Worm (Caenorhabditis elegans) whole organism, L4 larva: ENCODE measurements around the gene T22C8.6.

Experiments
- F49E8.2 ChIP-seq: sonication (generic microtip); optimal IDR thresholded peaks from 2 replicates; lab custom pipeline; 2016; ENCODE audit warnings: missing compliant biosample characterization, mild to moderate bottlenecking, missing genetic modification characterization, borderline replicate concordance
- T26A8.4 ChIP-seq: fragments of 200-800 bp; sonication (Bioruptor generic); IDR thresholded peaks from 2 replicates; pipeline ENCODE4 v1.3.6; 2022; ENCODE audit warnings: missing genetic modification characterization, missing compliant biosample characterization
- Y75B8A.6 ChIP-seq: fragments of 200-800 bp; sonication (Bioruptor generic); IDR thresholded peaks from 2 replicates; pipeline ENCODE4 v1.3.6; 2022; ENCODE audit warnings: missing genetic modification reagents, missing genetic modification characterization, missing compliant biosample characterization
- ZK337.2 ChIP-seq: fragments of 200-800 bp; sonication (Bioruptor generic); IDR thresholded peaks from 2 replicates; pipeline ENCODE4 v1.3.6; 2022; ENCODE audit warnings: missing genetic modification reagents, missing genetic modification characterization, missing compliant biosample characterization
- aha-1 ChIP-seq: fragments of 150-350 bp; peaks from one replicate; lab custom pipeline; 2014; ENCODE audit warnings: missing biosample characterization, missing genetic modification characterization
- arid-1 ChIP-seq: fragments of 200-800 bp; sonication (Bioruptor generic); conservative IDR thresholded peaks from 2 replicates; pipeline ENCODE4 v1.3.6; 2022; ENCODE audit warnings: missing genetic modification reagents, missing genetic modification characterization, missing compliant biosample characterization
- ceh-20 ChIP-seq: fragments of 200-800 bp; sonication (Bioruptor generic); IDR thresholded peaks from 2 replicates; pipeline ENCODE4 v1.3.6; 2022; ENCODE audit warnings: missing genetic modification reagents, missing genetic modification characterization, missing compliant biosample characterization
- ceh-28 ChIP-seq: fragments of 150-350 bp; optimal IDR thresholded peaks from 2 replicates; lab custom pipeline; 2014; ENCODE audit warnings: missing biosample characterization, missing genetic modification reagents, missing genetic modification characterization
- ceh-32 ChIP-seq: sonication (generic microtip); optimal IDR thresholded peaks from 2 replicates; lab custom pipeline; 2016; ENCODE audit warnings: mild to moderate bottlenecking, missing genetic modification characterization, missing compliant biosample characterization; ENCODE audit not compliant: poor library complexity
- ceh-82 ChIP-seq: sonication (generic microtip); optimal IDR thresholded peaks from 2 replicates; lab custom pipeline; 2017; ENCODE audit warnings: missing biosample characterization, missing genetic modification characterization
- cey-2 ChIP-seq: sonication (generic microtip); optimal IDR thresholded peaks from 3 replicates; lab custom pipeline; 2017; ENCODE audit warnings: missing genetic modification characterization, mild to moderate bottlenecking, missing compliant biosample characterization, antibody characterized with exemption, borderline replicate concordance; ENCODE audit not compliant: insufficient read depth
- ctbp-1 ChIP-seq: fragments of 200-800 bp; sonication (Bioruptor generic); IDR thresholded peaks from 2 replicates; pipeline ENCODE4 v1.3.6; 2022; ENCODE audit warnings: missing genetic modification reagents, missing genetic modification characterization, missing compliant biosample characterization
- daf-16 ChIP-seq, 3 experiments: sonication (generic microtip); optimal IDR thresholded peaks; 2 replicates each; lab custom pipeline; 2016 to 2017; ENCODE audit warnings: missing genetic modification characterization in 3 of 3, missing genetic modification reagents in 3 of 3, mild to moderate bottlenecking in 2 of 3, missing compliant biosample characterization in 2 of 3, missing biosample characterization in 1 of 3, moderate library complexity in 1 of 3
- daf-19 ChIP-seq: fragments of 200-800 bp; sonication (Bioruptor generic); conservative IDR thresholded peaks from 2 replicates; pipeline ENCODE4 v1.3.6; 2022; ENCODE audit warnings: missing genetic modification characterization, missing compliant biosample characterization
- dmd-6 ChIP-seq: fragments of 200-800 bp; sonication (Bioruptor generic); IDR thresholded peaks from 2 replicates; pipeline ENCODE4 v1.3.6; 2022; ENCODE audit warnings: missing genetic modification reagents, missing genetic modification characterization, missing compliant biosample characterization
- gei-8 ChIP-seq: fragments of 200-800 bp; sonication (Bioruptor generic); optimal IDR thresholded peaks from 2 replicates; lab custom pipeline; 2018; ENCODE audit warnings: mild to moderate bottlenecking, missing genetic modification characterization, missing compliant biosample characterization
- hlh-30 ChIP-seq: sonication (generic microtip); optimal IDR thresholded peaks from 2 replicates; lab custom pipeline; 2017; ENCODE audit warnings: antibody characterized with exemption, mild to moderate bottlenecking, missing genetic modification characterization, missing compliant biosample characterization; ENCODE audit not compliant: insufficient read depth
- lin-15B ChIP-seq: fragments of 150-350 bp; sonication (generic microtip); optimal IDR thresholded peaks from 3 replicates; lab custom pipeline; 2014; ENCODE audit warnings: missing biosample characterization, missing genetic modification characterization
- lin-38 ChIP-seq: fragments of 200-800 bp; sonication (Bioruptor generic); IDR thresholded peaks from 2 replicates; pipeline ENCODE4 v1.3.6; 2022; ENCODE audit warnings: missing genetic modification reagents, missing genetic modification characterization, missing compliant biosample characterization
- mep-1 ChIP-seq: fragments of 150-350 bp; sonication (generic microtip); optimal IDR thresholded peaks from 3 replicates; lab custom pipeline; 2014; ENCODE audit warnings: missing biosample characterization, missing genetic modification characterization
- mes-2 ChIP-seq: sonication (generic microtip); optimal IDR thresholded peaks from 2 replicates; lab custom pipeline; 2016; ENCODE audit warnings: missing genotype, mild to moderate bottlenecking, missing genetic modification characterization, missing compliant biosample characterization; ENCODE audit not compliant: poor library complexity, severe bottlenecking
- nhr-111 ChIP-seq: fragments of 200-800 bp; sonication (Bioruptor generic); optimal IDR thresholded peaks from 2 replicates; lab custom pipeline; 2018; ENCODE audit warnings: mild to moderate bottlenecking, missing genetic modification characterization, missing compliant biosample characterization
- nhr-237 ChIP-seq: sonication (generic microtip); optimal IDR thresholded peaks from 2 replicates; lab custom pipeline; 2017; ENCODE audit warnings: missing biosample characterization, missing genetic modification characterization
- nhr-28 ChIP-seq: fragments of 150-350 bp; optimal IDR thresholded peaks from 2 replicates; lab custom pipeline; 2014; ENCODE audit warnings: missing biosample characterization, missing genetic modification characterization
- nhr-77 ChIP-seq: fragments of 150-350 bp; optimal IDR thresholded peaks from 2 replicates; lab custom pipeline; 2014; ENCODE audit warnings: missing biosample characterization, missing genetic modification characterization
- php-3 ChIP-seq: fragments of 200-800 bp; sonication (Bioruptor generic); IDR thresholded peaks from 2 replicates; pipeline ENCODE4 v1.3.6; 2022; ENCODE audit warnings: missing genetic modification reagents, missing genetic modification characterization, missing compliant biosample characterization
- pqm-1 ChIP-seq: sonication (generic microtip); optimal IDR thresholded peaks from 2 replicates; lab custom pipeline; 2017; ENCODE audit warnings: missing biosample characterization, missing genetic modification characterization
- skn-1 ChIP-seq: fragments of 150-350 bp; optimal IDR thresholded peaks from 2 replicates; lab custom pipeline; 2014; ENCODE audit warnings: missing biosample characterization, missing genetic modification characterization
- tra-1 ChIP-seq: fragments of 200-800 bp; sonication (Bioruptor generic); IDR thresholded peaks from 2 replicates; pipeline ENCODE4 v1.3.6; 2022; ENCODE audit warnings: missing genetic modification reagents, missing genetic modification characterization, missing compliant biosample characterization
- unc-130 ChIP-seq: sonication (generic microtip); optimal IDR thresholded peaks from 2 replicates; lab custom pipeline; 2016; ENCODE audit warnings: missing genetic modification reagents, missing genetic modification characterization, missing compliant biosample characterization
- unc-39 ChIP-seq: sonication (generic microtip); optimal IDR thresholded peaks from 2 replicates; lab custom pipeline; 2017; ENCODE audit warnings: missing biosample characterization, missing genetic modification characterization
- unc-62 ChIP-seq, 3 experiments: fragments of 150-350 bp in 1 of 3; sonication (generic microtip); optimal IDR thresholded peaks in 2 of 3; peaks in 1 of 3; 1 replicate in 1 of 3; 2 replicates in 2 of 3; lab custom pipeline; 2014 to 2017; ENCODE audit warnings: missing biosample characterization in 3 of 3, missing genetic modification characterization in 3 of 3, missing genetic modification reagents in 3 of 3, missing genotype in 1 of 3
- zip-2 ChIP-seq: fragments of 150-350 bp; optimal IDR thresholded peaks from 2 replicates; lab custom pipeline; 2014; ENCODE audit warnings: missing biosample characterization, missing genetic modification characterization
- ztf-11 ChIP-seq: fragments of 150-350 bp; optimal IDR thresholded peaks from 2 replicates; lab custom pipeline; 2014; ENCODE audit warnings: missing biosample characterization, missing genetic modification characterization

Gene T22C8.6

ce11 chrII:8625163-8625562 lies 4.9 kb downstream of the T22C8.6 start, which contains the start of gene sptf-2 (continued):
- TF ChIP-seq ceh-32 (tag; lab: Kevin White, UChicago), result no peak
- no peak for TF ChIP-seq T26A8.4 (GFP tag; lab: Robert Waterston, UW)
- no peak for TF ChIP-seq nhr-111
- TF ChIP-seq ctbp-1, result no peak
- peak; percentile 97 for TF ChIP-seq pqm-1 (tag; lab: Kevin White, UChicago)
- no peak for TF ChIP-seq hlh-30 (tag; lab: Kevin White, UChicago)
- TF ChIP-seq mes-2 (tag; lab: Kevin White, UChicago), result no peak

- no peak for TF ChIP-seq ceh-20
- TF ChIP-seq arid-1 (GFP tag; lab: Robert Waterston, UW), result no peak
- no peak for TF ChIP-seq ZK337.2
- TF ChIP-seq Y75B8A.6 (GFP tag; lab: Robert Waterston, UW), result no peak
Measured at ce11 chrII:8623396-8623795, 6.7 kb downstream of the T22C8.6 start, which contains the start of gene T22C8.4. Gene T22C8.4 (minus strand): TSS chrII:8623496.

- TF ChIP-seq nhr-28 (tag; lab: Kevin White, UChicago) (peak; percentile 14), dmd-6 (no peak)
Measured at ce11 chrII:8621883-8622282, 8.2 kb downstream of the T22C8.6 start, which contains the start of gene T22C8.3. Gene T22C8.3 (minus strand): TSS chrII:8621983.

- TF ChIP-seq unc-39 (tag; lab: Kevin White, UChicago), result no peak
Measured at ce11 chrII:8617516-8617915, 12.6 kb downstream of the T22C8.6 start, which contains the start of gene chhy-1. Gene chhy-1 (minus strand): TSS chrII:8617616.

- peak in 1 of 2 experiments; percentile 91 for TF ChIP-seq unc-62 (GFP tag; optimal IDR thresholded peaks at IDR 0.05 in 1 of 2; lab: Kevin White, UChicago)
- TF ChIP-seq unc-62 (tag; optimal IDR thresholded peaks at IDR 0.05; lab: Kevin White, UChicago), result no peak
- TF ChIP-seq cey-2 (tag; lab: Kevin White, UChicago), result no peak
- no peak for TF ChIP-seq unc-130 (GFP tag; lab: Kevin White, UChicago)
- TF ChIP-seq ceh-82 (tag; lab: Kevin White, UChicago), result no peak
- no peak for TF ChIP-seq nhr-237 (tag; lab: Kevin White, UChicago)
- TF ChIP-seq aha-1 (tag; lab: Kevin White, UChicago), result no peak
- TF ChIP-seq ceh-28 (tag; lab: Kevin White, UChicago), result no peak
Measured at ce11 chrII:8616155-8616554, 13.9 kb downstream of the T22C8.6 start.

ce11 chrII:8612470-8612869 lies 17.6 kb downstream of the T22C8.6 start, which contains the start of gene T22C8.1:
Gene T22C8.1 (plus strand): TSS chrII:8612770.
- no peak for TF ChIP-seq F49E8.2 (tag; lab: Kevin White, UChicago)
- no peak for TF ChIP-seq php-3 (GFP tag; lab: Robert Waterston, UW)
- TF ChIP-seq ctbp-1, result no peak
- TF ChIP-seq daf-16 (GFP tag; optimal IDR thresholded peaks at IDR 0.05; lab: Kevin White, UChicago), result no peak
- TF ChIP-seq daf-16 (tag; optimal IDR thresholded peaks at IDR 0.05; lab: Kevin White, UChicago), result no peak
- TF ChIP-seq lin-15B (tag; lab: Kevin White, UChicago), result no peak
- no peak for TF ChIP-seq nhr-77
- no peak for TF ChIP-seq mep-1 (tag; lab: Kevin White, UChicago)
- TF ChIP-seq zip-2 (tag; lab: Kevin White, UChicago), result no peak
- no peak for TF ChIP-seq T26A8.4 (GFP tag; lab: Robert Waterston, UW)
- TF ChIP-seq dmd-6, result no peak
- TF ChIP-seq lin-38 (GFP tag; lab: Robert Waterston, UW), result no peak
- no peak for TF ChIP-seq aha-1 (tag; lab: Kevin White, UChicago)
- TF ChIP-seq nhr-111, result no peak
- TF ChIP-seq tra-1 (GFP tag; lab: Robert Waterston, UW), result no peak
- no peak for TF ChIP-seq skn-1 (tag; lab: Kevin White, UChicago)
- no peak for TF ChIP-seq ztf-11 (tag; lab: Kevin White, UChicago)
- TF ChIP-seq gei-8 (GFP tag; lab: Kevin White, UChicago), result no peak
- TF ChIP-seq ceh-82 (tag; lab: Kevin White, UChicago), result no peak
- no peak for TF ChIP-seq daf-19 (GFP tag; lab: Robert Waterston, UW)
